Worm (Caenorhabditis elegans): ENCODE measurements around the gene C25F9.10.

C25F9.10 gene

ce11 chrV:19380968-19381367, 24.6 kb upstream of the C25F9.10 start, which contains the start of gene srw-84:
TSS of gene srw-84 (plus strand) at chrV:19381268.
- TF ChIP-seq sdz-38 (tag; optimal IDR thresholded peaks at IDR 0.05) (no peak), somi-1 (GFP tag; optimal IDR thresholded peaks at IDR 0.05) (no peak), egl-18 (GFP tag; IDR thresholded peaks at IDR 0.05) (no peak), F39B2.1 (GFP tag; IDR thresholded peaks at IDR 0.05) (no peak), tbx-9 (tag; optimal IDR thresholded peaks at IDR 0.05; ENCODE audit: borderline replicate concordance) (no peak)

- TF ChIP-seq attf-6 (GFP tag; IDR thresholded peaks at IDR 0.05) = no peak
- TF ChIP-seq C17E4.6 (GFP tag; IDR thresholded peaks at IDR 0.05) = no peak
- TF ChIP-seq let-607 (tag; optimal IDR thresholded peaks at IDR 0.05) = no peak
- no peak for TF ChIP-seq Y53G8AR.9 (GFP tag; conservative IDR thresholded peaks at IDR 0.05)
- TF ChIP-seq hmg-20 (GFP tag; IDR thresholded peaks at IDR 0.05) = no peak
Measured at ce11 chrV:19390029-19390428, 15.5 kb upstream of the C25F9.10 start, which contains the start of gene slcr-46.2. TSS of gene slcr-46.2 (minus strand) at chrV:19390129.

ce11 chrV:19391242-19391641, 14.3 kb upstream of the C25F9.10 start:
- TF ChIP-seq ceh-40 (GFP tag; IDR thresholded peaks at IDR 0.05) (no peak), snpc-3.4 (tag; optimal IDR thresholded peaks at IDR 0.05) (no peak), xnd-1 (tag; optimal IDR thresholded peaks at IDR 0.05) (no peak), ceh-79 (tag; optimal IDR thresholded peaks at IDR 0.05) (no peak), hmg-1.2 (GFP tag; IDR thresholded peaks at IDR 0.05) (peak; percentile 76)

DNA sequence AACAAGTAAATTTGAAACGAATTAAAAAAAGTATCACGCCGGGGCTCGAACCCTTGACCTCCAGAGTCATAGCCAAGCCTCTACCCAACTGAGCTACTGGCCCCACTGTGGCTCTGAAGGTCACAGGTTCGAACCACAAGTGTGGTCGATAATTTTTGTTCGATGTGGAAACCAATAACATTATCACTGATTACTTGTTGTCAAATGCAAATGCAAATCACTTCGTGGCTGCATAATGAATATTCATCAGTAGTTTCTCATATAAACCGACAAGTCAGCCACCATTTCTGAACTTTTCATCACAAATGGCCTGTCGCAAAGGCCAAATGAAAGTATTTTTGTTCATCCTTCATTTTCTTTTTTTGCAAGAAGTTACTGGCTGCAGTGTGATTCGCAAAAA, 10.8 kb upstream of the C25F9.10 start, which contains the start of gene C25F9.8:
TSS of gene C25F9.8 (plus strand) at position 301 of the 400 bp plus-strand sequence.
- TF ChIP-seq Y67H2A.10 (GFP tag; conservative IDR thresholded peaks at IDR 0.05) (no peak), rpc-1 (optimal IDR thresholded peaks at IDR 0.05) (no peak), rpc-1 (tag; optimal IDR thresholded peaks at IDR 0.05) (peak; percentile 46), tbp1 (GFP tag; optimal IDR thresholded peaks at IDR 0.05) (peak; percentile 35)

DNA sequence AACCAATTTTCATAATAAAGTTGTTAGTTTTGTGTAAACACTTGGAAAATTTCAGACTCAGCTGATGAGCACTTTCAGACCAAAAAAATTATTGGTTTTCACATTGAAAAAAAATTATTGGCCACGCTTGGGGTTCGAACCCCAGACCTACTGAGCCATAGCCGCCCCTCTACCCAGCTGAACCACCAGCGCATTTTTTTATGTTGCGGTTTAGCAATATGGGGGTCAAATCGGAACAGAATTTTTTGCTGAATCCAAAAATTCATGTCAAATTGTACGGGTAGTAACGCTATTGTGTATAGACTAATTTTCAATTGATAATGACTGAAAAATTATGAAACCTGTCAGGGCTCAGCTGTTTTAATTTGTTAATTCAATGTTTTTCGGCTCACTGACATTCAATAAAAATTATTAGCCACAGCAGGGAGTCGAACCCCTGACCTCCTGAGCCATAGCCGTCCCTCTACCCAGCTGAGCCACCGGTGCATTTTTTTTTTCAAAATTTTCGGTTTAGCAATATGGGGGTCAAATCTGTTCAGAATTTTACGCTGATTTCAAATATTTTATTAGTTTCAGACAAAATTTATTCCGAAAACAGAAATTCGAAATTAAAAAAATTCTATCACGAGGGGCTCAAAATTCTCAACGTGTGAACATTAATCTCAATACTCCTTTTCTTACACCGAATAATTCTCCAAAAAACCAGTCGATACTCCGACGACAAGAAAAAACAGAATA, 8.8 kb upstream of the C25F9.10 start:
- TF ChIP-seq B0261.1 (tag; optimal IDR thresholded peaks at IDR 0.05) (peak; percentile 37), ceh-100 (GFP tag; IDR thresholded peaks at IDR 0.05) (no peak), ztf-3 (GFP tag; optimal IDR thresholded peaks at IDR 0.05) (no peak), ztf-18 (tag; optimal IDR thresholded peaks at IDR 0.05) (peak; percentile 4), hsf-1 (GFP tag; IDR thresholded peaks at IDR 0.05) (no peak), rpc-1 (optimal IDR thresholded peaks at IDR 0.05) (peak; percentile 22), rpc-1 (tag; optimal IDR thresholded peaks at IDR 0.05) (peak; percentile 66), Y56A3A.18 (GFP tag; IDR thresholded peaks at IDR 0.05) (no peak), B0336.3 (GFP tag; IDR thresholded peaks at IDR 0.05) (no peak), tbp1 (GFP tag; optimal IDR thresholded peaks at IDR 0.05) (peak; percentile 78), ceh-79 (tag; optimal IDR thresholded peaks at IDR 0.05) (no peak)

- TF ChIP-seq lsy-27 (tag; optimal IDR thresholded peaks at IDR 0.05; ENCODE audit: borderline replicate concordance, insufficient read depth) = no peak
- no peak for TF ChIP-seq unc-130 (GFP tag; optimal IDR thresholded peaks at IDR 0.05)
- TF ChIP-seq snpc-1.3 (tag; optimal IDR thresholded peaks at IDR 0.05; ENCODE audit: insufficient read depth) = no peak
- no peak for TF ChIP-seq bed-2 (GFP tag; IDR thresholded peaks at IDR 0.05)
- no peak for TF ChIP-seq mxl-1 (tag; optimal IDR thresholded peaks at IDR 0.05)
- TF ChIP-seq rpc-1 (optimal IDR thresholded peaks at IDR 0.05) = peak; percentile 8
- peak; percentile 56 for TF ChIP-seq rpc-1 (tag; optimal IDR thresholded peaks at IDR 0.05)
- no peak for TF ChIP-seq unc-62 (GFP tag; optimal IDR thresholded peaks at IDR 0.05)
- TF ChIP-seq Y56A3A.18 (GFP tag; IDR thresholded peaks at IDR 0.05) = no peak
- TF ChIP-seq sdz-38 (tag; optimal IDR thresholded peaks at IDR 0.05) = no peak
- TF ChIP-seq zfh-2 (GFP tag; conservative IDR thresholded peaks at IDR 0.05) = no peak
- TF ChIP-seq B0035.1 (tag; optimal IDR thresholded peaks at IDR 0.05) = no peak
- TF ChIP-seq egl-18 (GFP tag; IDR thresholded peaks at IDR 0.05) = no peak
- no peak for TF ChIP-seq dpff-1 (tag; optimal IDR thresholded peaks at IDR 0.05)
- peak; percentile 64 for TF ChIP-seq tbp1 (GFP tag; optimal IDR thresholded peaks at IDR 0.05)
Measured at ce11 chrV:19398396-19398795, 7.1 kb upstream of the C25F9.10 start.
